Worm (Caenorhabditis elegans) whole organism, L4 larva: ENCODE results near the gene F35H8.4.

Experiments used
- arid-1 ChIP-seq: fragments of 200-800 bp; sonication (Bioruptor generic); conservative IDR thresholded peaks from 2 replicates; pipeline ENCODE4 v1.3.6; 2022; ENCODE audit warnings: missing genetic modification reagents, missing genetic modification characterization, missing compliant biosample characterization
- dmd-8 ChIP-seq: fragments of 200-800 bp; sonication (Bioruptor generic); IDR thresholded peaks from 2 replicates; pipeline ENCODE4 v1.3.6; 2022; ENCODE audit warnings: missing genetic modification characterization, missing compliant biosample characterization
- dpl-1 ChIP-seq: fragments of 150-350 bp; optimal IDR thresholded peaks from 2 replicates; lab custom pipeline; 2014; ENCODE audit warnings: missing biosample characterization, missing genetic modification reagents, missing genetic modification characterization
- lin-29 ChIP-seq: fragments of 200-800 bp; sonication (Bioruptor generic); IDR thresholded peaks from 2 replicates; pipeline ENCODE4 v1.3.6; 2022; ENCODE audit warnings: missing genetic modification reagents, missing genetic modification characterization, missing compliant biosample characterization
- mep-1 ChIP-seq: fragments of 150-350 bp; sonication (generic microtip); optimal IDR thresholded peaks from 3 replicates; lab custom pipeline; 2014; ENCODE audit warnings: missing biosample characterization, missing genetic modification characterization
- unc-130 ChIP-seq: sonication (generic microtip); optimal IDR thresholded peaks from 2 replicates; lab custom pipeline; 2016; ENCODE audit warnings: missing genetic modification reagents, missing genetic modification characterization, missing compliant biosample characterization
- zag-1 ChIP-seq: fragments of 150-350 bp; optimal IDR thresholded peaks from 2 replicates; lab custom pipeline; 2014; ENCODE audit warnings: missing biosample characterization, missing genetic modification characterization

- TF ChIP-seq unc-130 (GFP tag; lab: Kevin White, UChicago) (no peak), lin-29 (GFP tag; lab: Robert Waterston, UW) (no peak), arid-1 (GFP tag; lab: Robert Waterston, UW) (no peak), zag-1 (no peak), dmd-8 (GFP tag; lab: Robert Waterston, UW) (no peak), mep-1 (no peak), dpl-1 (GFP tag; lab: Kevin White, UChicago) (no peak)
These were observed 14.6 kb upstream of the F35H8.4 start for ce11 chrII:9574406-9574805.
